Worm (Caenorhabditis elegans): ENCODE data around the gene fbxa-165.

- TF ChIP-seq lsy-2 (tag; optimal IDR thresholded peaks at IDR 0.05) (no peak), lin-32 (GFP tag; optimal IDR thresholded peaks at IDR 0.05) (no peak), ztf-11 (tag; optimal IDR thresholded peaks at IDR 0.05) (no peak), elt-3 (tag; optimal IDR thresholded peaks at IDR 0.05) (no peak), mls-2 (tag; optimal IDR thresholded peaks at IDR 0.05) (no peak), unc-62 (GFP tag; optimal IDR thresholded peaks at IDR 0.05) (no peak), elt-1 (tag; optimal IDR thresholded peaks at IDR 0.05; ENCODE audit: borderline replicate concordance, insufficient read depth) (no peak), hlh-1 (tag; optimal IDR thresholded peaks at IDR 0.05) (no peak), nhr-12 (tag; optimal IDR thresholded peaks at IDR 0.05) (no peak), lin-13 (tag; optimal IDR thresholded peaks at IDR 0.05) (no peak), snpc-4 (tag; optimal IDR thresholded peaks at IDR 0.05) (no peak)
Observed at ce11 chrII:1613972-1614371, 2.3 kb downstream of the fbxa-165 start, which contains the start of gene fbxa-164.
